Worm (Caenorhabditis elegans) whole organism, L2 larva: ENCODE results near the gene W03D2.9.

Experiments used
- ZK546.5 ChIP-seq: sonication (generic microtip); optimal IDR thresholded peaks from 2 replicates; lab custom pipeline; 2017; ENCODE audit warnings: missing biosample characterization, missing genetic modification characterization
- fos-1 ChIP-seq: fragments of 150-350 bp; optimal IDR thresholded peaks from 2 replicates; lab custom pipeline; 2014; ENCODE audit warnings: missing biosample characterization, missing genetic modification characterization
- lin-11 ChIP-seq: fragments of 150-350 bp; sonication (generic microtip); optimal IDR thresholded peaks from 2 replicates; lab custom pipeline; 2014; ENCODE audit warnings: missing biosample characterization, missing genetic modification characterization, inconsistent platforms, mixed read lengths
- mab-5 ChIP-seq: fragments of 150-350 bp; optimal IDR thresholded peaks from 2 replicates; lab custom pipeline; 2014; ENCODE audit warnings: missing biosample characterization, missing genetic modification characterization
- nhr-11 ChIP-seq: fragments of 150-350 bp; optimal IDR thresholded peaks from 2 replicates; lab custom pipeline; 2014; ENCODE audit warnings: missing biosample characterization, missing genetic modification characterization
- nhr-25 ChIP-seq: fragments of 150-350 bp; sonication (generic microtip); optimal IDR thresholded peaks from 3 replicates; lab custom pipeline; 2014; ENCODE audit warnings: missing biosample characterization, missing genetic modification characterization
- snpc-4 ChIP-seq: fragments of 150-350 bp; optimal IDR thresholded peaks from 2 replicates; lab custom pipeline; 2014; ENCODE audit warnings: missing biosample characterization, missing genetic modification characterization
- zag-1 ChIP-seq: fragments of 150-350 bp; optimal IDR thresholded peaks from 2 replicates; lab custom pipeline; 2014; ENCODE audit warnings: missing biosample characterization, missing genetic modification characterization
- ztf-11 ChIP-seq: sonication (generic microtip); optimal IDR thresholded peaks from 2 replicates; lab custom pipeline; 2017; ENCODE audit warnings: missing biosample characterization, missing genetic modification characterization

DNA sequence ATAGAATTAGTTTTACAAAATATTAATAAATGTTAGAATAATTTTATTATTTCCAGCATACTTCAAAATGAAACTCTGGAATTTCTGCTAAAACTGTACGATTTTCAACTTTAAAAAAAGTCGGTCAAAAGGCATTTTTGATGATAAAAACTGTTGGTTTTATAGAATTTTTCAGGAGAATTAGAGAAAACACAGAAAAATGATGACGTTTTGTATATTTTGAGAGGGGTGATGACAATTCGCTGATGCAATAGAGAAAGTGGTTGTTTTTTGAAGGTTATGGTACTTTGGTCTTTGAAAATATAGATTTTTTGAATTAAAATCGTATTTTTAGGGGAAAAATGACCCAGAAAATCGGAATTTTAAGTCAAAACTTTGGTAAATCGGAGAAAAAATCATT is 10.5 kb upstream of the W03D2.9 start:
- TF ChIP-seq ZK546.5 (tag; lab: Kevin White, UChicago) = no peak
- TF ChIP-seq lin-11 (tag; lab: Kevin White, UChicago) = no peak
- TF ChIP-seq zag-1 (tag; lab: Kevin White, UChicago) = no peak
- TF ChIP-seq nhr-11 (tag; lab: Kevin White, UChicago) = no peak
- TF ChIP-seq fos-1 (tag; lab: Kevin White, UChicago) = peak; percentile 72
- peak; percentile 14 for TF ChIP-seq nhr-25 (tag; lab: Kevin White, UChicago)
- no peak for TF ChIP-seq snpc-4 (tag; lab: Kevin White, UChicago)
- no peak for TF ChIP-seq ztf-11
- no peak for TF ChIP-seq mab-5 (tag; lab: Kevin White, UChicago)
